Worm (Caenorhabditis elegans): ENCODE data around the gene sre-47.

The sre-47 gene

ce11 chrII:13954077-13954476 lies 30.4 kb downstream of the sre-47 start:
- TF ChIP-seq elt-2 (tag; optimal IDR thresholded peaks at IDR 0.05), result peak; percentile 86
- TF ChIP-seq lin-35 (GFP tag; optimal IDR thresholded peaks at IDR 0.05), result peak in 1 of 2 experiments; percentile 44
- peak; percentile 61 for TF ChIP-seq nhr-20 (tag; optimal IDR thresholded peaks at IDR 0.05)
- TF ChIP-seq mep-1 (tag; optimal IDR thresholded peaks at IDR 0.05), result peak; percentile 64
- peak; percentile 3 for TF ChIP-seq blmp-1 (tag; optimal IDR thresholded peaks at IDR 0.05)
- peak; percentile 83 for TF ChIP-seq lin-14 (GFP tag; optimal IDR thresholded peaks at IDR 0.05)
- TF ChIP-seq unc-86 (tag; optimal IDR thresholded peaks at IDR 0.05), result no peak
- TF ChIP-seq nhr-76 (tag; optimal IDR thresholded peaks at IDR 0.05), result no peak
- no peak for TF ChIP-seq hlh-17 (GFP tag; optimal IDR thresholded peaks at IDR 0.05; ENCODE audit: borderline replicate concordance)
- peak; percentile 38 for TF ChIP-seq snu-23 (GFP tag; optimal IDR thresholded peaks at IDR 0.05)
- TF ChIP-seq tbx-2 (tag; optimal IDR thresholded peaks at IDR 0.05), result peak; percentile 1
- peak; percentile 25 to 28 for TF ChIP-seq efl-1 (optimal IDR thresholded peaks at IDR 0.05)
- TF ChIP-seq efl-1 (GFP tag; optimal IDR thresholded peaks at IDR 0.05 in 1 of 2), result peak in 1 of 2 experiments; percentile 74
- TF ChIP-seq lin-15B (tag; optimal IDR thresholded peaks at IDR 0.05), result no peak
- no peak for TF ChIP-seq aha-1 (tag; optimal IDR thresholded peaks at IDR 0.05)
- peak in 1 of 2 experiments; percentile 5 for TF ChIP-seq mdl-1 (tag; optimal IDR thresholded peaks at IDR 0.05)
- TF ChIP-seq elt-3 (tag; optimal IDR thresholded peaks at IDR 0.05), result peak in 1 of 6 experiments; percentile 39
- no peak for TF ChIP-seq efl-3 (GFP tag; optimal IDR thresholded peaks at IDR 0.05)
- no peak for TF ChIP-seq nhr-47 (tag; optimal IDR thresholded peaks at IDR 0.05)
- peak; percentile 45 for TF ChIP-seq nhr-90 (tag; optimal IDR thresholded peaks at IDR 0.05; ENCODE audit: poor library complexity)
- no peak for TF ChIP-seq unc-30 (tag; optimal IDR thresholded peaks at IDR 0.05)
- peak in 1 of 3 experiments; percentile 28 for TF ChIP-seq dpl-1 (GFP tag; optimal IDR thresholded peaks at IDR 0.05)
- TF ChIP-seq unc-98 (GFP tag; IDR thresholded peaks at IDR 0.05), result no peak
- TF ChIP-seq nhr-85 (tag), result peak; percentile 25
- TF ChIP-seq pqm-1 (tag; optimal IDR thresholded peaks at IDR 0.05), result no peak
- peak; percentile 53 for TF ChIP-seq nhr-71 (tag; optimal IDR thresholded peaks at IDR 0.05)
- TF ChIP-seq lsy-2 (tag; optimal IDR thresholded peaks at IDR 0.05), result peak; percentile 16 to 38
- 0 out of 2 replicates have a peak, but pooled peaks have one; percentile 6 for TF ChIP-seq nhr-19 (GFP tag; conservative IDR thresholded peaks at IDR 0.05)
- TF ChIP-seq ceh-90 (tag; optimal IDR thresholded peaks at IDR 0.05), result no peak
- TF ChIP-seq ceh-82 (tag; optimal IDR thresholded peaks at IDR 0.05), result no peak

- TF ChIP-seq nhr-85 (tag), result no peak
- TF ChIP-seq lin-15B (tag; optimal IDR thresholded peaks at IDR 0.05), result no peak
- no peak for TF ChIP-seq nhr-90 (tag; optimal IDR thresholded peaks at IDR 0.05; ENCODE audit: poor library complexity)
- no peak for TF ChIP-seq unc-130 (tag; optimal IDR thresholded peaks at IDR 0.05)
- TF ChIP-seq dpl-1 (GFP tag; optimal IDR thresholded peaks at IDR 0.05), result no peak
- TF ChIP-seq snpc-4 (tag; optimal IDR thresholded peaks at IDR 0.05), result no peak
- TF ChIP-seq unc-30 (tag; optimal IDR thresholded peaks at IDR 0.05), result no peak
- no peak for TF ChIP-seq egl-27 (tag; optimal IDR thresholded peaks at IDR 0.05)
- no peak for TF ChIP-seq elt-2 (tag; optimal IDR thresholded peaks at IDR 0.05)
- TF ChIP-seq efl-3 (GFP tag; optimal IDR thresholded peaks at IDR 0.05), result no peak
- no peak for TF ChIP-seq ceh-90 (tag; optimal IDR thresholded peaks at IDR 0.05)
- TF ChIP-seq mdl-1 (tag; optimal IDR thresholded peaks at IDR 0.05), result no peak
- no peak for TF ChIP-seq efl-1 (optimal IDR thresholded peaks at IDR 0.05)
- TF ChIP-seq efl-1 (GFP tag; optimal IDR thresholded peaks at IDR 0.05 in 1 of 2), result no peak
- no peak for TF ChIP-seq unc-86 (tag; optimal IDR thresholded peaks at IDR 0.05)
- TF ChIP-seq ceh-82 (tag; optimal IDR thresholded peaks at IDR 0.05), result no peak
- TF ChIP-seq alr-1 (tag; optimal IDR thresholded peaks at IDR 0.05; ENCODE audit: borderline replicate concordance), result no peak
- TF ChIP-seq fkh-4 (tag; optimal IDR thresholded peaks at IDR 0.05; ENCODE audit: borderline replicate concordance), result no peak
- TF ChIP-seq snu-23 (GFP tag; optimal IDR thresholded peaks at IDR 0.05), result no peak
These were observed 32.5 kb downstream of the sre-47 start for ce11 chrII:13951986-13952385.

ce11 chrII:13949290-13949689 lies 35.2 kb downstream of the sre-47 start, which contains the start of gene sre-44:
Gene sre-44, plus strand, starts transcription at chrII:13949590.
- no peak for TF ChIP-seq C04F5.9 (tag; optimal IDR thresholded peaks at IDR 0.05)
- TF ChIP-seq fkh-4 (tag; optimal IDR thresholded peaks at IDR 0.05; ENCODE audit: borderline replicate concordance), result no peak
- TF ChIP-seq nhr-19 (GFP tag; conservative IDR thresholded peaks at IDR 0.05), result no peak
- no peak for TF ChIP-seq hlh-17 (GFP tag; optimal IDR thresholded peaks at IDR 0.05; ENCODE audit: borderline replicate concordance)
- no peak for TF ChIP-seq lir-3 (tag; optimal IDR thresholded peaks at IDR 0.05; ENCODE audit: poor library complexity)
- TF ChIP-seq nhr-85 (tag), result peak; percentile 20
- peak; percentile 26 for TF ChIP-seq elt-2 (tag; optimal IDR thresholded peaks at IDR 0.05)

All from whole organism, L1 larva.